Worm (Caenorhabditis elegans) whole organism, late embryonic: Measurements from ENCODE around the gene M176.5.
"Not testable (repeated sequence)": the region's sequence is repeated elsewhere in the genome, so short reads cannot be mapped to it uniquely, and the experiment has no call there.

ENCODE experiments used
- F13H6.1 ChIP-seq: sonication (generic microtip); optimal IDR thresholded peaks from 2 replicates; lab custom pipeline; 2016; ENCODE audit warnings: missing genetic modification characterization, missing compliant biosample characterization
- K09A11.1 ChIP-seq: sonication (generic microtip); optimal IDR thresholded peaks from 2 replicates; lab custom pipeline; 2017; ENCODE audit warnings: antibody characterized with exemption, mild to moderate bottlenecking, missing genetic modification characterization, missing compliant biosample characterization; ENCODE audit not compliant: insufficient read depth
- Y22D7AL.16 ChIP-seq: sonication (generic microtip); optimal IDR thresholded peaks from 2 replicates; lab custom pipeline; 2016; ENCODE audit warnings: missing genetic modification characterization, missing compliant biosample characterization
- ceh-18 ChIP-seq: sonication (generic microtip); optimal IDR thresholded peaks from 2 replicates; lab custom pipeline; 2016; ENCODE audit warnings: missing genetic modification characterization, missing compliant biosample characterization
- ceh-31 ChIP-seq: sonication (generic microtip); optimal IDR thresholded peaks from 2 replicates; lab custom pipeline; 2016; ENCODE audit warnings: missing genetic modification characterization, missing compliant biosample characterization
- ceh-48 ChIP-seq: sonication (generic microtip); optimal IDR thresholded peaks from 2 replicates; lab custom pipeline; 2016; ENCODE audit warnings: missing genetic modification characterization, inconsistent platforms, missing compliant biosample characterization
- ceh-6 ChIP-seq: fragments of 200-800 bp; sonication (Bioruptor generic); optimal IDR thresholded peaks from 2 replicates; lab custom pipeline; 2018; ENCODE audit warnings: mild to moderate bottlenecking, missing genetic modification characterization, missing compliant biosample characterization
- ceh-9 ChIP-seq: sonication (generic microtip); optimal IDR thresholded peaks from 2 replicates; lab custom pipeline; 2016; ENCODE audit warnings: mild to moderate bottlenecking, missing genetic modification characterization, inconsistent platforms, missing compliant biosample characterization
- dmd-4 ChIP-seq: sonication (generic microtip); optimal IDR thresholded peaks from 2 replicates; lab custom pipeline; 2016; ENCODE audit warnings: borderline replicate concordance, missing genetic modification characterization, missing compliant biosample characterization
- elt-2 ChIP-seq: sonication (generic microtip); optimal IDR thresholded peaks from 2 replicates; lab custom pipeline; 2016; ENCODE audit warnings: missing genetic modification reagents, missing genetic modification characterization, missing compliant biosample characterization
- ets-4 ChIP-seq: sonication (generic microtip); optimal IDR thresholded peaks from 2 replicates; lab custom pipeline; 2016; ENCODE audit warnings: missing genetic modification characterization, missing compliant biosample characterization
- fax-1 ChIP-seq: sonication (generic microtip); optimal IDR thresholded peaks from 2 replicates; lab custom pipeline; 2016; ENCODE audit warnings: missing genotype, missing genetic modification characterization, missing compliant biosample characterization
- fkh-6 ChIP-seq: sonication (generic microtip); optimal IDR thresholded peaks from 2 replicates; lab custom pipeline; 2016; ENCODE audit warnings: missing genetic modification characterization, missing compliant biosample characterization
- gmeb-2 ChIP-seq: sonication (generic microtip); optimal IDR thresholded peaks from 2 replicates; lab custom pipeline; 2016; ENCODE audit warnings: missing genetic modification characterization, inconsistent platforms, missing compliant biosample characterization
- hlh-15 ChIP-seq: sonication (generic microtip); optimal IDR thresholded peaks from 2 replicates; lab custom pipeline; 2016; ENCODE audit warnings: missing genetic modification characterization, missing compliant biosample characterization
- hlh-30 ChIP-seq: sonication (generic microtip); optimal IDR thresholded peaks from 2 replicates; lab custom pipeline; 2017; ENCODE audit warnings: antibody characterized with exemption, missing genetic modification characterization, missing compliant biosample characterization; ENCODE audit not compliant: insufficient read depth
- hlh-6 ChIP-seq: sonication (generic microtip); optimal IDR thresholded peaks from 2 replicates; lab custom pipeline; 2016; ENCODE audit warnings: missing genotype, missing genetic modification characterization, missing compliant biosample characterization
- hlh-8 ChIP-seq: sonication (generic microtip); optimal IDR thresholded peaks from 2 replicates; lab custom pipeline; 2016; ENCODE audit warnings: missing genotype, missing genetic modification characterization, missing compliant biosample characterization
- lim-6 ChIP-seq: sonication (generic microtip); optimal IDR thresholded peaks from 2 replicates; lab custom pipeline; 2016; ENCODE audit warnings: missing genetic modification characterization, missing compliant biosample characterization
- nhr-11 ChIP-seq: fragments of 150-350 bp; optimal IDR thresholded peaks from 2 replicates; lab custom pipeline; 2014; ENCODE audit warnings: missing biosample characterization, missing genetic modification characterization
- pax-1 ChIP-seq: fragments of 150-350 bp; optimal IDR thresholded peaks from 2 replicates; lab custom pipeline; 2014; ENCODE audit warnings: missing biosample characterization, missing genetic modification characterization
- pha-2 ChIP-seq: sonication (generic microtip); optimal IDR thresholded peaks from 2 replicates; lab custom pipeline; 2017; ENCODE audit warnings: mild to moderate bottlenecking, missing genetic modification characterization, missing compliant biosample characterization
- pha-4 ChIP-seq: fragments of 150-350 bp; optimal IDR thresholded peaks from 2 replicates; lab custom pipeline; 2018; ENCODE audit warnings: missing biosample characterization, missing genetic modification reagents, missing genetic modification characterization
- pqm-1 ChIP-seq: sonication (generic microtip); optimal IDR thresholded peaks from 2 replicates; lab custom pipeline; 2016; ENCODE audit warnings: missing genetic modification characterization, missing compliant biosample characterization
- rnt-1 ChIP-seq: sonication (generic microtip); optimal IDR thresholded peaks from 2 replicates; lab custom pipeline; 2016; ENCODE audit warnings: missing genetic modification characterization, missing compliant biosample characterization
- sox-4 ChIP-seq: sonication (generic microtip); optimal IDR thresholded peaks from 2 replicates; lab custom pipeline; 2017; ENCODE audit warnings: mild to moderate bottlenecking, missing genetic modification characterization, inconsistent platforms, missing compliant biosample characterization
- syd-9 ChIP-seq: sonication (generic microtip); optimal IDR thresholded peaks from 2 replicates; lab custom pipeline; 2016; ENCODE audit warnings: mild to moderate bottlenecking, missing genetic modification characterization, moderate library complexity, missing compliant biosample characterization
- tbx-7 ChIP-seq: sonication (generic microtip); optimal IDR thresholded peaks from 2 replicates; lab custom pipeline; 2016; ENCODE audit warnings: missing genotype, missing genetic modification characterization, missing compliant biosample characterization
- ztf-16 ChIP-seq: sonication (generic microtip); optimal IDR thresholded peaks from 2 replicates; lab custom pipeline; 2017; ENCODE audit warnings: missing genetic modification characterization, missing compliant biosample characterization

Gene M176.5

ce11 chrII:9427644-9428043 lies at the start of gene M176.5:
TSS of gene M176.5 (minus strand) at chrII:9427744.
- TF ChIP-seq gmeb-2 (tag; lab: Kevin White, UChicago): no peak
- TF ChIP-seq ceh-48 (tag; lab: Kevin White, UChicago): no peak

- no peak for TF ChIP-seq ceh-18 (tag; lab: Kevin White, UChicago)
- no peak for TF ChIP-seq fax-1 (tag; lab: Kevin White, UChicago)
- TF ChIP-seq elt-2 (tag; lab: Kevin White, UChicago): no peak
- no peak for TF ChIP-seq dmd-4
- TF ChIP-seq fkh-6 (tag; lab: Kevin White, UChicago): no peak
- TF ChIP-seq hlh-30 (tag; lab: Kevin White, UChicago): no peak
- no peak for TF ChIP-seq ceh-31 (tag; lab: Kevin White, UChicago)
- TF ChIP-seq F13H6.1: no peak
- TF ChIP-seq K09A11.1 (tag; lab: Kevin White, UChicago): no peak
- TF ChIP-seq nhr-11 (tag; lab: Kevin White, UChicago): no peak
- TF ChIP-seq sox-4 (tag; lab: Kevin White, UChicago): no peak
Observed at ce11 chrII:9474367-9475105, 47.0 kb upstream of the M176.5 start, which contains the start of the genes chil-25 and chil-26. TSS of gene chil-25 (minus strand) at chrII:9474467. TSS of gene chil-26 (plus strand) at chrII:9475055.

DNA sequence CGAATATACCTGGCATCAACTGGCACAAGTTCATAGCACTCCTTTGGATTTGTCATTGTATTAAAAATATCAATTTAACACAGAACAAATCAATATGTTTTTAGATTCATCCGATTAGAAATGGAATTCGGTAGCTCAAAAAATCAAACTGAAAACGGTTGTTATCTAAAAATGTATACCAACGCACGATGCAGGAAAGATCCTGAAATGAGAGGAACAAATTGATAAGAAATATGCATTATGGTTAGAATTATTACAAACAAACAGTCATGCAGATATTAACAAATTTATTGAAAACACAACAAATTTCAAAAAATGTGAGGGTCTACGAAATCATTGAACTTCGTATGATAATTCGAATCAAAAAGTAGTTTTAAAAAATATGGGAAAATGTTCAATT lies 42.5 kb upstream of the M176.5 start, which contains the start of gene T19H5.6:
T19H5.6 (minus strand) TSS at position 195 of the 400 bp plus-strand sequence.
- TF ChIP-seq elt-2 (tag; lab: Kevin White, UChicago) (peak; percentile 4), hlh-8 (tag; lab: Kevin White, UChicago) (no peak), lim-6 (tag; lab: Kevin White, UChicago) (no peak), tbx-7 (tag; lab: Kevin White, UChicago) (no peak), pha-2 (tag; lab: Kevin White, UChicago) (no peak), rnt-1 (no peak)

- TF ChIP-seq ceh-9 (tag; lab: Kevin White, UChicago) (no peak), elt-2 (tag; lab: Kevin White, UChicago) (peak; percentile 82), pha-4 (tag; lab: Kevin White, UChicago) (no peak)
Observed at ce11 chrII:9468414-9468813, 40.9 kb upstream of the M176.5 start, which contains the start of gene chil-23. TSS of gene chil-23 (minus strand) at chrII:9468611.

- no peak for TF ChIP-seq pqm-1 (tag; lab: Kevin White, UChicago)
- TF ChIP-seq Y22D7AL.16 (tag; lab: Kevin White, UChicago): no peak
- no peak for TF ChIP-seq pax-1 (tag; lab: Kevin White, UChicago)
- TF ChIP-seq ztf-16: no peak
- TF ChIP-seq hlh-15 (tag; lab: Kevin White, UChicago): no peak
- no peak for TF ChIP-seq elt-2 (tag; lab: Kevin White, UChicago)
- no peak for TF ChIP-seq ceh-6
- TF ChIP-seq pha-4 (tag; lab: Kevin White, UChicago): no peak
- TF ChIP-seq syd-9 (tag; lab: Kevin White, UChicago): no peak
Observed at ce11 chrII:9466095-9466494, 38.6 kb upstream of the M176.5 start, which contains the start of gene chil-22. TSS of gene chil-22 (minus strand) at chrII:9466195.

ce11 chrII:9461881-9462280 lies 34.3 kb upstream of the M176.5 start, which contains the start of gene chil-21:
TSS of gene chil-21 (minus strand) at chrII:9461981.
- not testable (repeated sequence) for TF ChIP-seq nhr-11 (tag; lab: Kevin White, UChicago); hlh-6; ets-4 (tag; lab: Kevin White, UChicago)
